Worm (Caenorhabditis elegans): ENCODE data around the gene C05E4.15.

Gene C05E4.15

ce11 chrV:774875-775359 is 13.8 kb upstream of the C05E4.15 start, which contains the start of gene srbc-58 (continued):
- TF ChIP-seq lin-54 (GFP tag; optimal IDR thresholded peaks at IDR 0.05) = peak; percentile 77
- peak; percentile 43 for TF ChIP-seq F49E8.2 (tag; optimal IDR thresholded peaks at IDR 0.05; ENCODE audit: insufficient read depth)
- TF ChIP-seq lir-1 (GFP tag; conservative IDR thresholded peaks at IDR 0.05) = no peak
- peak; percentile 69; the same call in 1 of the 2 replicates for TF ChIP-seq Y53G8AR.9 (GFP tag; conservative IDR thresholded peaks at IDR 0.05)
- no peak for TF ChIP-seq F39B2.1 (GFP tag; IDR thresholded peaks at IDR 0.05)
- peak; percentile 27 for TF ChIP-seq lsl-1 (GFP tag; optimal IDR thresholded peaks at IDR 0.05)
- TF ChIP-seq ama-1 (optimal IDR thresholded peaks at IDR 0.05) = no peak
- TF ChIP-seq ama-1 (GFP tag; optimal IDR thresholded peaks at IDR 0.05) = peak in 1 of 2 experiments; percentile 52
- TF ChIP-seq efl-1 (GFP tag; optimal IDR thresholded peaks at IDR 0.05) = peak; percentile 85
- TF ChIP-seq tbp1 (GFP tag; optimal IDR thresholded peaks at IDR 0.05) = peak; percentile 11
- no peak for TF ChIP-seq cebp-1 (GFP tag; IDR thresholded peaks at IDR 0.05)
- peak; percentile 30 for TF ChIP-seq cebp-1 (tag; optimal IDR thresholded peaks at IDR 0.05)
- TF ChIP-seq mcd-1 (GFP tag; IDR thresholded peaks at IDR 0.05) = peak; percentile 83
- TF ChIP-seq F23B12.7 (tag; optimal IDR thresholded peaks at IDR 0.05; ENCODE audit: insufficient read depth) = no peak
- no peak for TF ChIP-seq ets-4 (GFP tag; optimal IDR thresholded peaks at IDR 0.05)
- TF ChIP-seq lin-35 (GFP tag; optimal IDR thresholded peaks at IDR 0.05) = peak in 2 of 3 experiments; percentile 8 to 35
- TF ChIP-seq attf-3 (GFP tag; conservative IDR thresholded peaks at IDR 0.05) = no peak
- TF ChIP-seq nfya-2 (GFP tag; IDR thresholded peaks at IDR 0.05) = no peak
- TF ChIP-seq hsf-1 (GFP tag; IDR thresholded peaks at IDR 0.05) = peak; percentile 75; the same call in 1 of the 2 replicates
- TF ChIP-seq pbrm-1 (GFP tag; IDR thresholded peaks at IDR 0.05) = peak; percentile 39; the same call in 1 of the 2 replicates
- no peak for TF ChIP-seq egl-18 (GFP tag; IDR thresholded peaks at IDR 0.05)
- TF ChIP-seq snpc-3.4 (tag; optimal IDR thresholded peaks at IDR 0.05) = peak; percentile 49
- peak; percentile 49 for TF ChIP-seq him-1 (tag; optimal IDR thresholded peaks at IDR 0.05)
- peak; percentile 83 for TF ChIP-seq B0336.3 (GFP tag; IDR thresholded peaks at IDR 0.05)
- TF ChIP-seq D2030.7 (GFP tag; IDR thresholded peaks at IDR 0.05) = peak; percentile 45; the same call in 1 of the 2 replicates
- TF ChIP-seq ceh-27 (GFP tag; optimal IDR thresholded peaks at IDR 0.05) = no peak

DNA sequence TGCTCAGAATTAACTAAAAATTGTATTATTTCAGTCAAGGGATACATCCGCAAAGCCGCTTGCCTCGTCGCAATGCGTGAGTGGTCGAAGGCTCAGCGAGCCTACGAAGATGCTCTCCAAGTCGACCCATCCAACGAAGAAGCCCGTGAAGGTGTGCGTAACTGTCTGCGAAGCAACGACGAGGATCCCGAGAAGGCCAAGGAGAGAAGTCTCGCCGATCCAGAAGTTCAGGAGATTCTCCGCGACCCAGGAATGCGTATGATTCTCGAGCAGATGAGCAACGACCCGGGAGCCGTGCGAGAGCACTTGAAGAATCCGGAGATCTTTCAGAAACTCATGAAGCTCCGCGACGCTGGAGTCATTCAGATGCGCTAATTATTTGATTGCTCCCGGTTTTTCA is 13.2 kb upstream of the C05E4.15 start:
- peak; percentile 60 for TF ChIP-seq zfh-2 (GFP tag; conservative IDR thresholded peaks at IDR 0.05)
- no peak for TF ChIP-seq hlh-12 (tag; optimal IDR thresholded peaks at IDR 0.05)

DNA sequence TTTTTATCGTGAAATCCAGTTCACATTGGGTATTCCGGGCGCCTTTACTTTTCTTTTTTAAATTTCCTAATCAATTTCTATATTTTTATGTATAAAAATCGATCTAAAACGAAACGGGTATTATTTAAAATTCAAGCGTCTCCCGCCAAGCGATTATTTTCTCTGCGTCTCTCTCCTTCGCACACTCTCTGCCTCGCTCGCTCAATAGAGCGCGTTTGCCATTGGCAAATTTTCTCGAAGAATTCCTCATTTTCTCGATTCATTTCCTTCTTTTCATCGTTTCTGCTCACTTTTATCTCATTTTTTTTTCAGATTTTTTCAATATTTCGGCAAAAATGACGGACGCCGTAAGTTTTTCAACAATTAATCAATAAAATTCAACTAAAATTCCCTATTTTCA is 12.1 kb upstream of the C05E4.15 start, which contains the start of gene sti-1:
TSS of gene sti-1 (plus strand) at position 263 of the 400 bp plus-strand sequence.
- TF ChIP-seq ekl-4 (GFP tag; IDR thresholded peaks at IDR 0.05) (peak; percentile 67; the same call in 1 of the 2 replicates), ceh-79 (tag; optimal IDR thresholded peaks at IDR 0.05) (no peak), snpc-4 (GFP tag; optimal IDR thresholded peaks at IDR 0.05) (no peak), snpc-4 (tag; optimal IDR thresholded peaks at IDR 0.05) (peak in 3 of 4 experiments; percentile 23 to 65 (median 61)), chd-7 (tag; optimal IDR thresholded peaks at IDR 0.05) (no peak), nhr-120 (GFP tag; IDR thresholded peaks at IDR 0.05) (no peak), F22D6.2 (tag; optimal IDR thresholded peaks at IDR 0.05) (no peak), C17E4.6 (GFP tag; IDR thresholded peaks at IDR 0.05) (no peak), lir-1 (GFP tag; conservative IDR thresholded peaks at IDR 0.05) (no peak), mes-4 (tag; optimal IDR thresholded peaks at IDR 0.05) (no peak), Y95B8A.8 (GFP tag; IDR thresholded peaks at IDR 0.05) (no peak), mel-28 (tag; optimal IDR thresholded peaks at IDR 0.05; ENCODE audit: borderline replicate concordance) (no peak), K12H6.12 (tag; optimal IDR thresholded peaks at IDR 0.05) (peak; percentile 63), C06A6.2 (GFP tag; conservative IDR thresholded peaks at IDR 0.05) (no peak), Y79H2A.3 (GFP tag; conservative IDR thresholded peaks at IDR 0.05) (no peak), nhr-80 (tag; optimal IDR thresholded peaks at IDR 0.05) (no peak), ztf-26 (tag; optimal IDR thresholded peaks at IDR 0.05) (peak; percentile 10), ceh-40 (GFP tag; IDR thresholded peaks at IDR 0.05) (no peak), hlh-12 (tag; optimal IDR thresholded peaks at IDR 0.05) (no peak), unc-62 (GFP tag; optimal IDR thresholded peaks at IDR 0.05) (no peak), lin-40 (tag; optimal IDR thresholded peaks at IDR 0.05) (peak; percentile 78), ztf-22 (GFP tag; optimal IDR thresholded peaks at IDR 0.05) (no peak)

All from whole organism, young adult.